Worm (Caenorhabditis elegans) whole organism, young adult: Measurements from ENCODE around the gene Y104H12D.2.

Experiments used
- C06A6.2 ChIP-seq: fragments of 200-800 bp; sonication (Bioruptor generic); conservative IDR thresholded peaks from 2 replicates; pipeline ENCODE4 v1.3.6; 2022; ENCODE audit warnings: missing genetic modification characterization, missing compliant biosample characterization
- C17E4.6 ChIP-seq: fragments of 200-800 bp; sonication (Bioruptor generic); IDR thresholded peaks from 2 replicates; pipeline ENCODE4 v1.3.6; 2022; ENCODE audit warnings: missing genetic modification reagents, missing genetic modification characterization, missing compliant biosample characterization
- F33H1.4 ChIP-seq: fragments of 200-800 bp; sonication (Bioruptor generic); IDR thresholded peaks from 2 replicates; pipeline ENCODE4 v1.3.6; 2022; ENCODE audit warnings: missing genetic modification reagents, missing genetic modification characterization, missing compliant biosample characterization
- F52B5.7 ChIP-seq: sonication (generic microtip); optimal IDR thresholded peaks from 2 replicates; lab custom pipeline; 2016; ENCODE audit warnings: mild to moderate bottlenecking, missing genetic modification characterization, missing compliant biosample characterization
- F57C9.4 ChIP-seq: sonication (generic microtip); optimal IDR thresholded peaks from 2 replicates; lab custom pipeline; 2017; ENCODE audit warnings: mild to moderate bottlenecking, missing genetic modification characterization, missing compliant biosample characterization
- T26A5.8 ChIP-seq: sonication (generic microtip); optimal IDR thresholded peaks from 2 replicates; lab custom pipeline; 2016; ENCODE audit warnings: missing genetic modification characterization, missing compliant biosample characterization
- Y67H2A.10 ChIP-seq: fragments of 200-800 bp; sonication (Bioruptor generic); conservative IDR thresholded peaks from 2 replicates; pipeline ENCODE4 v1.3.6; 2022; ENCODE audit warnings: missing genetic modification reagents, missing genetic modification characterization, missing compliant biosample characterization
- Y79H2A.3 ChIP-seq: fragments of 200-800 bp; sonication (Bioruptor generic); conservative IDR thresholded peaks from 2 replicates; pipeline ENCODE4 v1.3.6; 2022; ENCODE audit warnings: missing genetic modification reagents, missing genetic modification characterization, missing compliant biosample characterization
- akir-1 ChIP-seq: fragments of 200-800 bp; sonication (Bioruptor generic); optimal IDR thresholded peaks from 2 replicates; lab custom pipeline; 2018; ENCODE audit warnings: mild to moderate bottlenecking, missing genetic modification characterization, moderate library complexity, missing compliant biosample characterization
- atf-7 ChIP-seq: sonication (generic microtip); optimal IDR thresholded peaks from 2 replicates; lab custom pipeline; 2017; ENCODE audit warnings: mild to moderate bottlenecking, missing genetic modification characterization, missing compliant biosample characterization
- attf-6 ChIP-seq: fragments of 200-800 bp; sonication (Bioruptor generic); IDR thresholded peaks from 2 replicates; pipeline ENCODE4 v1.3.6; 2022; ENCODE audit warnings: missing genetic modification reagents, missing genetic modification characterization, missing compliant biosample characterization
- bed-2 ChIP-seq: fragments of 200-800 bp; sonication (Bioruptor generic); IDR thresholded peaks from 2 replicates; pipeline ENCODE4 v1.3.6; 2022; ENCODE audit warnings: missing genetic modification reagents, missing genetic modification characterization, missing compliant biosample characterization
- cebp-1 ChIP-seq, 2 experiments: fragments of 200-800 bp in 1 of 2; sonication (Bioruptor generic) in 1 of 2; sonication (generic microtip) in 1 of 2; IDR thresholded peaks in 1 of 2; optimal IDR thresholded peaks in 1 of 2; 2 replicates each; pipeline versions ENCODE4 v1.3.6 to Lab custom; 2017 to 2022; ENCODE audit warnings: missing compliant biosample characterization in 2 of 2, missing genetic modification characterization in 2 of 2, mild to moderate bottlenecking in 1 of 2, missing genetic modification reagents in 1 of 2, moderate library complexity in 1 of 2
- cebp-2 ChIP-seq: fragments of 200-800 bp; sonication (Bioruptor generic); IDR thresholded peaks from 2 replicates; pipeline ENCODE4 v1.3.6; 2022; ENCODE audit warnings: missing genetic modification characterization, missing compliant biosample characterization
- ceh-40 ChIP-seq: fragments of 200-800 bp; sonication (Bioruptor generic); IDR thresholded peaks from 2 replicates; pipeline ENCODE4 v1.3.6; 2022; ENCODE audit warnings: missing genetic modification characterization, missing compliant biosample characterization
- egl-18 ChIP-seq: fragments of 200-800 bp; sonication (Bioruptor generic); IDR thresholded peaks from 2 replicates; pipeline ENCODE4 v1.3.6; 2022; ENCODE audit warnings: missing genetic modification reagents, missing genetic modification characterization, missing compliant biosample characterization
- gei-17 ChIP-seq: fragments of 200-800 bp; sonication (Bioruptor generic); optimal IDR thresholded peaks from 2 replicates; lab custom pipeline; 2018; ENCODE audit warnings: mild to moderate bottlenecking, missing genetic modification characterization, missing compliant biosample characterization
- hlh-12 ChIP-seq: sonication (generic microtip); optimal IDR thresholded peaks from 2 replicates; lab custom pipeline; 2016; ENCODE audit warnings: missing genetic modification characterization, missing compliant biosample characterization
- hlh-26 ChIP-seq: fragments of 200-800 bp; sonication (Bioruptor generic); conservative IDR thresholded peaks from 2 replicates; pipeline ENCODE4 v1.3.6; 2022; ENCODE audit warnings: missing genetic modification reagents, missing genetic modification characterization, missing compliant biosample characterization
- hmg-1.2 ChIP-seq: fragments of 200-800 bp; sonication (Bioruptor generic); IDR thresholded peaks from 2 replicates; pipeline ENCODE4 v1.3.6; 2022; ENCODE audit warnings: missing genetic modification reagents, missing genetic modification characterization, missing compliant biosample characterization
- hmg-20 ChIP-seq: fragments of 200-800 bp; sonication (Bioruptor generic); IDR thresholded peaks from 2 replicates; pipeline ENCODE4 v1.3.6; 2022; ENCODE audit warnings: missing genetic modification reagents, missing genetic modification characterization, missing compliant biosample characterization
- lin-40 ChIP-seq: sonication (generic microtip); optimal IDR thresholded peaks from 2 replicates; lab custom pipeline; 2016; ENCODE audit warnings: missing genetic modification characterization, mild to moderate bottlenecking, missing compliant biosample characterization, missing genotype, missing genetic modification reagents
- madf-6 ChIP-seq: fragments of 200-800 bp; sonication (Bioruptor generic); IDR thresholded peaks from 2 replicates; pipeline ENCODE4 v1.3.6; 2022; ENCODE audit warnings: missing genetic modification reagents, missing genetic modification characterization, missing compliant biosample characterization
- mel-28 ChIP-seq: sonication (generic microtip); optimal IDR thresholded peaks from 2 replicates; lab custom pipeline; 2016; ENCODE audit warnings: borderline replicate concordance, mild to moderate bottlenecking, missing genetic modification characterization, missing compliant biosample characterization
- mes-4 ChIP-seq: sonication (generic microtip); optimal IDR thresholded peaks from 2 replicates; lab custom pipeline; 2016; ENCODE audit warnings: missing genotype, missing genetic modification characterization, missing compliant biosample characterization
- nhr-80 ChIP-seq: sonication (generic microtip); optimal IDR thresholded peaks from 2 replicates; lab custom pipeline; 2016; ENCODE audit warnings: missing genetic modification characterization, missing compliant biosample characterization
- pbrm-1 ChIP-seq: fragments of 200-800 bp; sonication (Bioruptor generic); IDR thresholded peaks from 2 replicates; pipeline ENCODE4 v1.3.6; 2022; ENCODE audit warnings: missing genetic modification reagents, missing genetic modification characterization, missing compliant biosample characterization
- snpc-3.4 ChIP-seq: sonication (generic microtip); optimal IDR thresholded peaks from 2 replicates; lab custom pipeline; 2017; ENCODE audit warnings: missing genetic modification characterization, mild to moderate bottlenecking, missing compliant biosample characterization, antibody characterized with exemption, moderate library complexity, missing genotype, missing genetic modification reagents
- somi-1 ChIP-seq: fragments of 200-800 bp; sonication (Bioruptor generic); optimal IDR thresholded peaks from 2 replicates; lab custom pipeline; 2018; ENCODE audit warnings: mild to moderate bottlenecking, missing genetic modification characterization, missing compliant biosample characterization
- xnd-1 ChIP-seq: sonication (generic microtip); optimal IDR thresholded peaks from 2 replicates; lab custom pipeline; 2016; ENCODE audit warnings: missing genotype, missing genetic modification reagents, missing genetic modification characterization, missing compliant biosample characterization
- ztf-18 ChIP-seq: sonication (generic microtip); optimal IDR thresholded peaks from 2 replicates; lab custom pipeline; 2016; ENCODE audit warnings: missing genotype, mild to moderate bottlenecking, missing genetic modification characterization, missing compliant biosample characterization
- ztf-6 ChIP-seq: fragments of 200-800 bp; sonication (Bioruptor generic); IDR thresholded peaks from 2 replicates; pipeline ENCODE4 v1.3.6; 2022; ENCODE audit warnings: missing genetic modification reagents, missing genetic modification characterization, missing compliant biosample characterization

The Y104H12D.2 gene

ce11 chrIV:1213192-1213591 lies 35.4 kb downstream of the Y104H12D.2 start:
- no peak for TF ChIP-seq F57C9.4 (tag; lab: Kevin White, UChicago)
- TF ChIP-seq madf-6 (GFP tag; lab: Robert Waterston, UW) = no peak
- no peak for TF ChIP-seq mel-28
- no peak for TF ChIP-seq ceh-40
- no peak for TF ChIP-seq hlh-26 (GFP tag; lab: Robert Waterston, UW)
- TF ChIP-seq ztf-18 (tag; lab: Kevin White, UChicago) = no peak
- TF ChIP-seq bed-2 (GFP tag; lab: Robert Waterston, UW) = no peak
- no peak for TF ChIP-seq ztf-6
- TF ChIP-seq gei-17 (GFP tag; lab: Kevin White, UChicago) = no peak
- TF ChIP-seq attf-6 (GFP tag; lab: Robert Waterston, UW) = no peak
- TF ChIP-seq T26A5.8 (tag; lab: Kevin White, UChicago) = no peak

ce11 chrIV:1215536-1215935 lies 37.7 kb downstream of the Y104H12D.2 start:
- no peak for TF ChIP-seq hmg-20 (GFP tag; lab: Robert Waterston, UW)
- no peak for TF ChIP-seq C17E4.6
- TF ChIP-seq mes-4 (tag; lab: Kevin White, UChicago) = no peak
- no peak for TF ChIP-seq akir-1 (GFP tag; lab: Kevin White, UChicago)

- TF ChIP-seq somi-1 (GFP tag; lab: Kevin White, UChicago) = no peak
- TF ChIP-seq nhr-80 (tag; lab: Kevin White, UChicago) = peak; percentile 40
Measured at ce11 chrIV:1216290-1216689, 38.5 kb downstream of the Y104H12D.2 start, which contains the start of gene W09G12.9. W09G12.9 (plus strand) TSS chrIV:1216590.

ce11 chrIV:1221167-1221566 lies 43.3 kb downstream of the Y104H12D.2 start, which contains the start of gene W09G12.10:
W09G12.10 (minus strand) TSS chrIV:1221287.
- TF ChIP-seq hmg-1.2 (GFP tag; lab: Robert Waterston, UW) (peak; percentile 81), F33H1.4 (no peak)

- TF ChIP-seq attf-6 (GFP tag; lab: Robert Waterston, UW) (no peak), atf-7 (tag; lab: Kevin White, UChicago) (no peak), F52B5.7 (tag; lab: Kevin White, UChicago) (no peak), snpc-3.4 (tag; lab: Kevin White, UChicago) (no peak), hmg-1.2 (GFP tag; lab: Robert Waterston, UW) (no peak), Y79H2A.3 (no peak), xnd-1 (tag; lab: Kevin White, UChicago) (no peak), egl-18 (GFP tag; lab: Robert Waterston, UW) (no peak), pbrm-1 (GFP tag; lab: Robert Waterston, UW) (no peak), cebp-1 (GFP tag; IDR thresholded peaks at IDR 0.05; lab: Robert Waterston, UW) (no peak), cebp-1 (tag; optimal IDR thresholded peaks at IDR 0.05; lab: Kevin White, UChicago) (no peak), akir-1 (GFP tag; lab: Kevin White, UChicago) (no peak), C06A6.2 (no peak), C17E4.6 (no peak), Y67H2A.10 (no peak), lin-40 (tag; lab: Kevin White, UChicago) (no peak), ztf-18 (tag; lab: Kevin White, UChicago) (no peak), hlh-12 (tag; lab: Kevin White, UChicago) (no peak), cebp-2 (GFP tag; lab: Robert Waterston, UW) (no peak)
Measured at ce11 chrIV:1224781-1225180, 47.0 kb downstream of the Y104H12D.2 start.
